Worm (Caenorhabditis elegans) whole organism, L1 larva: ENCODE data around the gene fipr-4.

Source experiments
- ceh-8 ChIP-seq: fragments of 200-800 bp; sonication (Bioruptor generic); optimal IDR thresholded peaks from 2 replicates; lab custom pipeline; 2018; ENCODE audit warnings: mild to moderate bottlenecking, missing genetic modification characterization, moderate library complexity, missing compliant biosample characterization
- ces-1 ChIP-seq: fragments of 150-350 bp; optimal IDR thresholded peaks from 2 replicates; lab custom pipeline; 2014; ENCODE audit warnings: missing biosample characterization, missing genetic modification reagents, missing genetic modification characterization
- fos-1 ChIP-seq: fragments of 150-350 bp; optimal IDR thresholded peaks from 2 replicates; lab custom pipeline; 2014; ENCODE audit warnings: missing biosample characterization, missing genetic modification characterization
- lin-35 ChIP-seq, 2 experiments: fragments of 150-350 bp; optimal IDR thresholded peaks; 2 replicates each; lab custom pipeline; 2014; ENCODE audit warnings: missing biosample characterization in 2 of 2, missing genetic modification characterization in 2 of 2, missing genetic modification reagents in 2 of 2
- lsy-2 ChIP-seq, 2 experiments: fragments of 150-350 bp; optimal IDR thresholded peaks; 2 replicates each; lab custom pipeline; 2014; ENCODE audit warnings: missing biosample characterization in 2 of 2, missing genetic modification characterization in 2 of 2
- mef-2 ChIP-seq: fragments of 150-350 bp; optimal IDR thresholded peaks from 2 replicates; lab custom pipeline; 2014; ENCODE audit warnings: missing biosample characterization, missing genetic modification characterization
- nhr-77 ChIP-seq: fragments of 150-350 bp; optimal IDR thresholded peaks from 2 replicates; lab custom pipeline; 2014; ENCODE audit warnings: missing biosample characterization, missing genetic modification characterization
- sup-37 ChIP-seq: fragments of 200-800 bp; sonication (Bioruptor generic); optimal IDR thresholded peaks from 2 replicates; lab custom pipeline; 2018; ENCODE audit warnings: mild to moderate bottlenecking, missing genetic modification characterization, missing compliant biosample characterization

DNA sequence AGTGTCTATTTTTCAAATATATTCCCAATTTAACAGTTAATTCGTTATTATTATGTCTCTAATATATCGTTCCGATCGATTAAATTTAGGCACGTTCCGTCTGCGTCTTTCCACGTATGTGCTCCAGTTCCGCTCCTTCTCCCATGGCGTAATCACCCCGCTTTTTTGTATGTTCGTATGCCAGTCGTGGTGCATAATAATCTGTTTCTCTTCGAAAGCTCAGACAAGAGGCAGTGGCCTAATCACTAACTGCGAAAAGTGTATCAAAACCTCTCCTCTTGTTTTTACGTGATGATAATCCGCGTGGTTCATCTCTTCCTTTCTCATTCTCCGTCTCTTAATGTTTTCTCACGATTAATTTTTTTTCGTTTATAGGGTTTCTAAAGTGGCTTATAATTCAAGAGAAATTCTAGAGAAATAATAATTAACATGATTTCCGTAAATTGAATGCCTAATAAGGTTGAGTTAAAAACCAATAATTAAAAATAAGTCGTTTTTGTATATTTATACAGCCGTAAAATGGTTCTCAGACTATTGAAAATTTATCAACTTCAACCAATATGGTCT is 19.5 kb upstream of the fipr-4 start:
- TF ChIP-seq sup-37 (GFP tag; lab: Kevin White, UChicago) (no peak), mef-2 (tag; lab: Kevin White, UChicago) (no peak), fos-1 (tag; lab: Kevin White, UChicago) (no peak), ces-1 (GFP tag; lab: Kevin White, UChicago) (no peak), nhr-77 (tag; lab: Kevin White, UChicago) (no peak), lin-35 (GFP tag; optimal IDR thresholded peaks at IDR 0.05; lab: Kevin White, UChicago) (no peak), ceh-8 (peak; percentile 58), lsy-2 (tag; optimal IDR thresholded peaks at IDR 0.05; lab: Kevin White, UChicago) (no peak)
